Fruit fly (Drosophila melanogaster) whole organism, embryonic: Measurements from ENCODE around the gene CG16956.

Source experiments
- Aef1 ChIP-seq: fragments of 200-800 bp; sonication (Bioruptor generic); IDR thresholded peaks from 3 replicates; pipeline ENCODE4 v1.3.6; 2022; ENCODE audit warnings: missing biosample characterization, missing genetic modification characterization
- Awh ChIP-seq: fragments of 200-800 bp; sonication (Bioruptor generic); IDR thresholded peaks from 2 replicates; pipeline ENCODE4, ENCODE4 v1.3.6; 2022; ENCODE audit warnings: missing biosample characterization, missing genetic modification characterization
- CG1024 ChIP-seq: fragments of 200-800 bp; sonication (Bioruptor generic); IDR thresholded peaks from 2 replicates; pipeline ENCODE4 v1.3.6; 2022; ENCODE audit warnings: missing biosample characterization, missing genetic modification characterization
- CG12071 ChIP-seq: fragments of 200-800 bp; sonication (Bioruptor generic); optimal IDR thresholded peaks from 3 replicates; lab custom pipeline; 2018; ENCODE audit warnings: missing biosample characterization, mild to moderate bottlenecking, missing genetic modification characterization
- CG12299 ChIP-seq: fragments of 200-800 bp; sonication (Bioruptor generic); optimal IDR thresholded peaks from 2 replicates; lab custom pipeline; 2018; ENCODE audit warnings: missing biosample characterization, mild to moderate bottlenecking, missing genetic modification characterization
- CG12744 ChIP-seq: fragments of 200-800 bp; sonication (Bioruptor generic); optimal IDR thresholded peaks from 2 replicates; lab custom pipeline; 2016; ENCODE audit warnings: missing biosample characterization, missing genetic modification characterization
- CG13424 ChIP-seq: fragments of 200-800 bp; sonication (Bioruptor generic); optimal IDR thresholded peaks from 2 replicates; lab custom pipeline; 2019; ENCODE audit warnings: missing biosample characterization, mild to moderate bottlenecking, missing genetic modification characterization, moderate library complexity
- CG15011 ChIP-seq: fragments of 200-800 bp; sonication (Bioruptor generic); optimal IDR thresholded peaks from 3 replicates; lab custom pipeline; 2018; ENCODE audit warnings: missing biosample characterization, mild to moderate bottlenecking, missing genetic modification characterization
- CG2889 ChIP-seq: fragments of 200-800 bp; sonication (Bioruptor generic); IDR thresholded peaks from 3 replicates; pipeline ENCODE4 v1.3.6; 2022; ENCODE audit warnings: missing biosample characterization, missing genetic modification characterization
- CG31365 ChIP-seq: fragments of 200-800 bp; sonication (Bioruptor generic); optimal IDR thresholded peaks from 2 replicates; lab custom pipeline; 2018; ENCODE audit warnings: missing biosample characterization, mild to moderate bottlenecking, missing genetic modification characterization
- CG31441 ChIP-seq: fragments of 200-800 bp; sonication (Bioruptor generic); IDR thresholded peaks from 2 replicates; pipeline ENCODE4 v1.3.6; 2022; ENCODE audit warnings: missing biosample characterization, missing genetic modification characterization
- CG3838 ChIP-seq: fragments of 200-800 bp; sonication (Bioruptor generic); optimal IDR thresholded peaks from 3 replicates; lab custom pipeline; 2016; ENCODE audit warnings: missing biosample characterization, missing genetic modification characterization
- CG7271 ChIP-seq: fragments of 200-800 bp; sonication (Bioruptor generic); optimal IDR thresholded peaks from 2 replicates; lab custom pipeline; 2018; ENCODE audit warnings: missing biosample characterization, mild to moderate bottlenecking, missing genetic modification characterization, moderate library complexity
- CG7372 ChIP-seq: fragments of 200-800 bp; sonication (Bioruptor generic); IDR thresholded peaks from 2 replicates; pipeline ENCODE4 v1.3.6; 2022; ENCODE audit warnings: missing biosample characterization, missing genetic modification characterization
- CG7786 ChIP-seq: fragments of 200-800 bp; sonication (Bioruptor generic); optimal IDR thresholded peaks from 2 replicates; lab custom pipeline; 2016; ENCODE audit warnings: missing biosample characterization, missing genetic modification characterization
- CG7928 ChIP-seq: fragments of 200-800 bp; sonication (Bioruptor generic); optimal IDR thresholded peaks from 2 replicates; lab custom pipeline; 2017; ENCODE audit warnings: missing biosample characterization, mild to moderate bottlenecking, missing genetic modification characterization
- CG8281 ChIP-seq: fragments of 200-800 bp; sonication (Bioruptor generic); optimal IDR thresholded peaks from 2 replicates; lab custom pipeline; 2018; ENCODE audit warnings: missing biosample characterization, mild to moderate bottlenecking, missing genetic modification characterization, moderate library complexity
- CG9437 ChIP-seq: fragments of 200-800 bp; sonication (Bioruptor generic); optimal IDR thresholded peaks from 2 replicates; lab custom pipeline; 2018; ENCODE audit warnings: missing biosample characterization, mild to moderate bottlenecking, missing genetic modification characterization
- CHES-1-like ChIP-seq: fragments of 200-800 bp; sonication (Bioruptor generic); optimal IDR thresholded peaks from 2 replicates; lab custom pipeline; 2016; ENCODE audit warnings: missing biosample characterization, missing genetic modification characterization
- CTCF ChIP-seq: fragments of 200-800 bp; sonication (Bioruptor generic); optimal IDR thresholded peaks from 2 replicates; lab custom pipeline; 2017; ENCODE audit warnings: missing biosample characterization, mild to moderate bottlenecking, missing genetic modification characterization, moderate library complexity
- D19A ChIP-seq: fragments of 200-800 bp; optimal IDR thresholded peaks from 3 replicates; lab custom pipeline; 2019; ENCODE audit warnings: missing biosample characterization, mild to moderate bottlenecking, missing genetic modification characterization, moderate library complexity
- Doc2 ChIP-seq: fragments of 200-800 bp; sonication (Bioruptor generic); IDR thresholded peaks from 2 replicates; pipeline ENCODE4 v1.3.6; 2022; ENCODE audit warnings: missing biosample characterization, missing genetic modification characterization
- Gug ChIP-seq: fragments of 200-800 bp; sonication (Bioruptor generic); IDR thresholded peaks from 4 replicates; pipeline ENCODE4 v1.3.6; 2022; ENCODE audit warnings: missing biosample characterization, missing genetic modification characterization
- H2.0 ChIP-seq: fragments of 200-800 bp; sonication (Bioruptor generic); IDR thresholded peaks from 2 replicates; pipeline ENCODE4 v1.3.6; 2022; ENCODE audit warnings: missing biosample characterization, missing genetic modification characterization
- HLH4C ChIP-seq: fragments of 200-800 bp; sonication (Bioruptor generic); IDR thresholded peaks from 3 replicates; pipeline ENCODE4 v1.3.6; 2022; ENCODE audit warnings: missing biosample characterization, missing genetic modification characterization; ENCODE audit not compliant: partially characterized antibody
- Hey ChIP-seq: fragments of 200-800 bp; sonication (Bioruptor generic); optimal IDR thresholded peaks from 3 replicates; lab custom pipeline; 2018; ENCODE audit warnings: missing biosample characterization, mild to moderate bottlenecking, missing genetic modification characterization
- Hmr ChIP-seq: fragments of 200-800 bp; sonication (Bioruptor generic); optimal IDR thresholded peaks from 3 replicates; lab custom pipeline; 2017; ENCODE audit warnings: mild to moderate bottlenecking, missing biosample characterization, missing genetic modification reagents, missing genetic modification characterization
- Hmx ChIP-seq: fragments of 200-800 bp; sonication (Bioruptor generic); optimal IDR thresholded peaks from 2 replicates; lab custom pipeline; 2016; ENCODE audit warnings: missing biosample characterization, missing genetic modification characterization
- Lpt ChIP-seq: fragments of >200 bp; optimal IDR thresholded peaks from 2 replicates; lab custom pipeline; 2018; ENCODE audit warnings: missing biosample characterization, missing genetic modification characterization
- Ravus ChIP-seq: fragments of 200-800 bp; sonication (Bioruptor generic); IDR thresholded peaks from 2 replicates; pipeline ENCODE4 v1.3.6; 2022; ENCODE audit warnings: missing biosample characterization, missing genetic modification characterization
- Rx ChIP-seq: fragments of 200-800 bp; sonication (Bioruptor generic); IDR thresholded peaks from 2 replicates; pipeline ENCODE4 v1.3.6; 2022; ENCODE audit warnings: missing biosample characterization, missing genetic modification characterization
- Side ChIP-seq: fragments of 200-800 bp; sonication (Bioruptor generic); optimal IDR thresholded peaks from 2 replicates; lab custom pipeline; 2016; ENCODE audit warnings: missing biosample characterization, missing genetic modification characterization
- Sox102F ChIP-seq: fragments of 200-800 bp; sonication (Bioruptor generic); optimal IDR thresholded peaks from 2 replicates; lab custom pipeline; 2018; ENCODE audit warnings: missing biosample characterization, mild to moderate bottlenecking, missing genetic modification characterization, moderate library complexity
- Vsx1 ChIP-seq: fragments of 200-800 bp; sonication (Bioruptor generic); optimal IDR thresholded peaks from 2 replicates; lab custom pipeline; 2017; ENCODE audit warnings: missing biosample characterization, mild to moderate bottlenecking, missing genetic modification characterization, missing genetic modification reagents
- al ChIP-seq: fragments of 200-800 bp; sonication (Bioruptor generic); IDR thresholded peaks from 2 replicates; pipeline ENCODE4 v1.3.6; 2022; ENCODE audit warnings: missing biosample characterization, missing genetic modification characterization
- ase ChIP-seq: fragments of 200-800 bp; sonication (Bioruptor generic); IDR thresholded peaks from 3 replicates; pipeline ENCODE4 v1.3.6; 2022; ENCODE audit warnings: missing biosample characterization, missing genetic modification characterization
- crp ChIP-seq, 2 experiments: fragments of 200-800 bp; sonication (Bioruptor generic); optimal IDR thresholded peaks; 2 replicates in 1 of 2; 3 replicates in 1 of 2; lab custom pipeline; 2017; ENCODE audit warnings: missing biosample characterization in 2 of 2, missing genetic modification characterization in 2 of 2, mild to moderate bottlenecking in 1 of 2, moderate library complexity in 1 of 2
- emc ChIP-seq: fragments of 200-800 bp; sonication (Bioruptor generic); optimal IDR thresholded peaks from 2 replicates; lab custom pipeline; 2016; ENCODE audit warnings: missing biosample characterization, missing genetic modification characterization
- eyg ChIP-seq: fragments of 200-800 bp; sonication (Bioruptor generic); optimal IDR thresholded peaks from 3 replicates; lab custom pipeline; 2016; ENCODE audit warnings: missing biosample characterization, missing genetic modification characterization
- fd3F ChIP-seq: fragments of 200-800 bp; sonication (Bioruptor generic); optimal IDR thresholded peaks from 2 replicates; lab custom pipeline; 2018; ENCODE audit warnings: missing biosample characterization, mild to moderate bottlenecking, missing genetic modification characterization, moderate library complexity
- gfzf ChIP-seq: fragments of 200-800 bp; sonication (Bioruptor generic); optimal IDR thresholded peaks from 2 replicates; lab custom pipeline; 2016; ENCODE audit warnings: missing biosample characterization, mild to moderate bottlenecking, missing genetic modification characterization, moderate library complexity
- gsb-n ChIP-seq: fragments of 200-800 bp; sonication (Bioruptor generic); optimal IDR thresholded peaks from 3 replicates; lab custom pipeline; 2018; ENCODE audit warnings: missing biosample characterization, mild to moderate bottlenecking, missing genetic modification characterization
- kah ChIP-seq: fragments of 200-800 bp; sonication (Bioruptor generic); optimal IDR thresholded peaks from 2 replicates; lab custom pipeline; 2018; ENCODE audit warnings: missing biosample characterization, mild to moderate bottlenecking, missing genetic modification characterization
- peb ChIP-seq: fragments of 200-800 bp; sonication (Bioruptor generic); IDR thresholded peaks from 2 replicates; pipeline ENCODE4 v1.3.6; 2022; ENCODE audit warnings: missing biosample characterization, missing genetic modification characterization
- ranshi ChIP-seq: fragments of 200-800 bp; sonication (Bioruptor generic); IDR thresholded peaks from 2 replicates; pipeline ENCODE4 v1.3.6; 2022; ENCODE audit warnings: missing biosample characterization, missing genetic modification characterization
- schlank ChIP-seq: fragments of 200-800 bp; sonication (Bioruptor generic); optimal IDR thresholded peaks from 2 replicates; lab custom pipeline; 2018; ENCODE audit warnings: missing biosample characterization, mild to moderate bottlenecking, missing genetic modification characterization
- sqz ChIP-seq: fragments of 200-800 bp; sonication (Bioruptor generic); optimal IDR thresholded peaks from 3 replicates; lab custom pipeline; 2018; ENCODE audit warnings: missing biosample characterization, mild to moderate bottlenecking, missing genetic modification characterization
- ssp ChIP-seq: fragments of 200-800 bp; sonication (Bioruptor generic); IDR thresholded peaks from 2 replicates; pipeline ENCODE4 v1.3.6; 2022; ENCODE audit warnings: missing biosample characterization, missing genetic modification characterization
- twi ChIP-seq: fragments of 200-800 bp; optimal IDR thresholded peaks from 2 replicates; lab custom pipeline; 2019; ENCODE audit warnings: missing biosample characterization, mild to moderate bottlenecking, missing genetic modification characterization, moderate library complexity
- tx ChIP-seq: fragments of 200-800 bp; sonication (Bioruptor generic); optimal IDR thresholded peaks from 2 replicates; lab custom pipeline; 2016; ENCODE audit warnings: missing biosample characterization, missing genetic modification characterization
- wdn ChIP-seq: fragments of 200-800 bp; sonication (Bioruptor generic); IDR thresholded peaks from 2 replicates; pipeline ENCODE4 v1.3.6; 2022; ENCODE audit warnings: missing biosample characterization, missing genetic modification characterization
- zfh2 ChIP-seq: fragments of 200-800 bp; sonication (Bioruptor generic); optimal IDR thresholded peaks from 2 replicates; lab custom pipeline; 2016; ENCODE audit warnings: missing biosample characterization, missing genetic modification characterization

CG16956 gene

dm6 chr2L:13394903-13395302, 19.5 kb downstream of the CG16956 start, which contains the start of gene RpL24 (continued):
- TF ChIP-seq CG7928 (GFP tag; lab: Kevin White, UChicago) = peak; percentile 72
- peak; percentile 88 for TF ChIP-seq eyg (GFP tag; lab: Kevin White, UChicago)
- TF ChIP-seq CHES-1-like (GFP tag; lab: Kevin White, UChicago) = peak; percentile 85
- TF ChIP-seq crp (GFP tag; optimal IDR thresholded peaks at IDR 0.05; lab: Kevin White, UChicago) = peak in 1 of 2 experiments; percentile 63
- TF ChIP-seq D19A (tag; lab: Kevin White, UChicago) = peak; percentile 56
- TF ChIP-seq Lpt (GFP tag; lab: Kevin White, UChicago) = no peak
- TF ChIP-seq Awh (GFP tag; lab: Robert Waterston, UW) = peak; percentile 91
- TF ChIP-seq Gug (GFP tag; lab: Robert Waterston, UW) = peak; percentile 27; the same call in 2 of the 4 replicates
- TF ChIP-seq fd3F (GFP tag; lab: Kevin White, UChicago) = peak; percentile 79
- peak; percentile 65 for TF ChIP-seq CTCF
- TF ChIP-seq sqz = peak; percentile 92
- peak; percentile 62 for TF ChIP-seq CG3838
- peak; percentile 94 for TF ChIP-seq schlank (tag; lab: Kevin White, UChicago)
- TF ChIP-seq Hey (tag; lab: Kevin White, UChicago) = peak; percentile 85
- TF ChIP-seq CG8281 = peak; percentile 66
- TF ChIP-seq ranshi (GFP tag; lab: Robert Waterston, UW) = peak; percentile 88
- peak; percentile 56 for TF ChIP-seq al (GFP tag; lab: Robert Waterston, UW)
- peak; percentile 53; the same call in 1 of the 3 replicates for TF ChIP-seq CG2889 (GFP tag; lab: Robert Waterston, UW)
- peak; percentile 75 for TF ChIP-seq CG13424
- peak; percentile 96 for TF ChIP-seq CG12071 (GFP tag; lab: Kevin White, UChicago)
- peak; percentile 77 for TF ChIP-seq CG1024 (GFP tag; lab: Robert Waterston, UW)
- TF ChIP-seq HLH4C = no peak
- TF ChIP-seq CG7271 (tag; lab: Kevin White, UChicago) = peak; percentile 98
- TF ChIP-seq Hmx (GFP tag; lab: Kevin White, UChicago) = peak; percentile 57
- peak; percentile 82 for TF ChIP-seq H2.0 (GFP tag; lab: Robert Waterston, UW)
- peak; percentile 70 for TF ChIP-seq Sox102F (GFP tag; lab: Kevin White, UChicago)
- peak; percentile 76; the same call in 2 of the 3 replicates for TF ChIP-seq ase (GFP tag; lab: Robert Waterston, UW)
- TF ChIP-seq CG12744 = peak; percentile 87
- peak; percentile 88 for TF ChIP-seq gsb-n (tag; lab: Kevin White, UChicago)
- TF ChIP-seq kah = peak; percentile 92
- TF ChIP-seq tx (GFP tag; lab: Kevin White, UChicago) = peak; percentile 57
- peak; percentile 84 for TF ChIP-seq CG12299 (tag; lab: Kevin White, UChicago)
- peak; percentile 97 for TF ChIP-seq Hmr (GFP tag; lab: Kevin White, UChicago)
- TF ChIP-seq Side = peak; percentile 93
- peak; percentile 64; the same call in 1 of the 2 replicates for TF ChIP-seq CG7372 (GFP tag; lab: Robert Waterston, UW)
- peak; percentile 69 for TF ChIP-seq zfh2
- peak; percentile 88 for TF ChIP-seq gfzf (GFP tag; lab: Kevin White, UChicago)
- TF ChIP-seq CG31441 (GFP tag; lab: Robert Waterston, UW) = peak; percentile 92
- TF ChIP-seq Doc2 = no peak
- TF ChIP-seq peb (GFP tag; lab: Robert Waterston, UW) = no peak
- TF ChIP-seq Vsx1 (GFP tag; lab: Kevin White, UChicago) = peak; percentile 94
- peak; percentile 75 for TF ChIP-seq CG9437
- TF ChIP-seq twi (tag; lab: Kevin White, UChicago) = peak; percentile 73
- TF ChIP-seq Rx (GFP tag; lab: Robert Waterston, UW) = peak; percentile 90
- TF ChIP-seq Aef1 (GFP tag; lab: Robert Waterston, UW) = peak; percentile 54; the same call in 2 of the 3 replicates
- TF ChIP-seq Ravus (GFP tag; lab: Robert Waterston, UW) = peak; percentile 40; the same call in 1 of the 2 replicates
- peak; percentile 83 for TF ChIP-seq wdn
- peak; percentile 90 for TF ChIP-seq CG15011 (GFP tag; lab: Kevin White, UChicago)
- TF ChIP-seq CG31365 = peak; percentile 88
- peak; percentile 56 for TF ChIP-seq CG7786 (GFP tag; lab: Kevin White, UChicago)
- peak; percentile 31; the same call in 1 of the 2 replicates for TF ChIP-seq ssp
- peak; percentile 82 for TF ChIP-seq emc (GFP tag; lab: Kevin White, UChicago)
